Worm (Caenorhabditis elegans) whole organism, late embryonic: Measurements from ENCODE around the gene Y45F3A.5.
A peak's percentile ranks its signal among the peaks of the same experiment; 100 is the strongest.

Experiments
- C38D4.7 ChIP-seq: fragments of 200-800 bp; sonication (Bioruptor generic); optimal IDR thresholded peaks from 2 replicates; lab custom pipeline; 2018; ENCODE audit warnings: mild to moderate bottlenecking, missing genetic modification characterization, moderate library complexity, missing compliant biosample characterization
- F13H6.1 ChIP-seq: sonication (generic microtip); optimal IDR thresholded peaks from 2 replicates; lab custom pipeline; 2016; ENCODE audit warnings: missing genetic modification characterization, missing compliant biosample characterization
- K09A11.1 ChIP-seq: sonication (generic microtip); optimal IDR thresholded peaks from 2 replicates; lab custom pipeline; 2017; ENCODE audit warnings: antibody characterized with exemption, mild to moderate bottlenecking, missing genetic modification characterization, missing compliant biosample characterization; ENCODE audit not compliant: insufficient read depth
- ama-1 ChIP-seq: fragments of 150-350 bp; optimal IDR thresholded peaks from 2 replicates; lab custom pipeline; 2014
- ceh-14 ChIP-seq: sonication (generic microtip); optimal IDR thresholded peaks from 2 replicates; lab custom pipeline; 2016; ENCODE audit warnings: missing genotype, missing genetic modification characterization, missing compliant biosample characterization
- ceh-18 ChIP-seq: sonication (generic microtip); optimal IDR thresholded peaks from 2 replicates; lab custom pipeline; 2016; ENCODE audit warnings: missing genetic modification characterization, missing compliant biosample characterization
- ceh-19 ChIP-seq: fragments of 200-800 bp; sonication (Bioruptor generic); optimal IDR thresholded peaks from 2 replicates; lab custom pipeline; 2018; ENCODE audit warnings: mild to moderate bottlenecking, missing genetic modification characterization, missing compliant biosample characterization
- ceh-2 ChIP-seq: sonication (generic microtip); optimal IDR thresholded peaks from 2 replicates; lab custom pipeline; 2016; ENCODE audit warnings: missing genotype, missing genetic modification characterization, missing compliant biosample characterization
- ceh-22 ChIP-seq: sonication (generic microtip); optimal IDR thresholded peaks from 2 replicates; lab custom pipeline; 2017; ENCODE audit warnings: missing biosample characterization, missing genetic modification characterization
- ceh-24 ChIP-seq: sonication (generic microtip); optimal IDR thresholded peaks from 2 replicates; lab custom pipeline; 2016; ENCODE audit warnings: mild to moderate bottlenecking, missing genetic modification characterization, missing compliant biosample characterization
- ceh-31 ChIP-seq: sonication (generic microtip); optimal IDR thresholded peaks from 2 replicates; lab custom pipeline; 2016; ENCODE audit warnings: missing genetic modification characterization, missing compliant biosample characterization
- ceh-45 ChIP-seq: fragments of 200-800 bp; sonication (Bioruptor generic); IDR thresholded peaks from 2 replicates; pipeline ENCODE4 v1.3.6; 2022; ENCODE audit warnings: missing genetic modification reagents, missing genetic modification characterization, missing compliant biosample characterization
- ceh-6 ChIP-seq: fragments of 200-800 bp; sonication (Bioruptor generic); optimal IDR thresholded peaks from 2 replicates; lab custom pipeline; 2018; ENCODE audit warnings: mild to moderate bottlenecking, missing genetic modification characterization, missing compliant biosample characterization
- ceh-9 ChIP-seq: sonication (generic microtip); optimal IDR thresholded peaks from 2 replicates; lab custom pipeline; 2016; ENCODE audit warnings: mild to moderate bottlenecking, missing genetic modification characterization, inconsistent platforms, missing compliant biosample characterization
- dve-1 ChIP-seq: sonication (generic microtip); optimal IDR thresholded peaks from 2 replicates; lab custom pipeline; 2017; ENCODE audit warnings: antibody characterized with exemption, mild to moderate bottlenecking, missing genetic modification characterization, missing compliant biosample characterization
- elt-4 ChIP-seq: sonication (generic microtip); optimal IDR thresholded peaks from 2 replicates; lab custom pipeline; 2016; ENCODE audit warnings: missing genetic modification characterization, missing compliant biosample characterization
- ets-4 ChIP-seq: sonication (generic microtip); optimal IDR thresholded peaks from 2 replicates; lab custom pipeline; 2016; ENCODE audit warnings: missing genetic modification characterization, missing compliant biosample characterization
- hlh-30 ChIP-seq: sonication (generic microtip); optimal IDR thresholded peaks from 2 replicates; lab custom pipeline; 2017; ENCODE audit warnings: antibody characterized with exemption, missing genetic modification characterization, missing compliant biosample characterization; ENCODE audit not compliant: insufficient read depth
- mec-3 ChIP-seq: sonication (generic microtip); optimal IDR thresholded peaks from 2 replicates; lab custom pipeline; 2016; ENCODE audit warnings: borderline replicate concordance, missing genetic modification characterization, missing compliant biosample characterization
- nfya-1 ChIP-seq: sonication (generic microtip); optimal IDR thresholded peaks from 2 replicates; lab custom pipeline; 2017; ENCODE audit warnings: missing genetic modification characterization, mild to moderate bottlenecking, missing compliant biosample characterization, antibody characterized with exemption, moderate library complexity
- nhr-11 ChIP-seq: fragments of 150-350 bp; optimal IDR thresholded peaks from 2 replicates; lab custom pipeline; 2014; ENCODE audit warnings: missing biosample characterization, missing genetic modification characterization
- nhr-232 ChIP-seq: sonication (generic microtip); optimal IDR thresholded peaks from 2 replicates; lab custom pipeline; 2016; ENCODE audit warnings: missing genetic modification characterization, missing compliant biosample characterization
- npax-4 ChIP-seq: sonication (generic microtip); optimal IDR thresholded peaks from 2 replicates; lab custom pipeline; 2016; ENCODE audit warnings: missing genetic modification characterization, missing compliant biosample characterization
- pag-3 ChIP-seq: sonication (generic microtip); optimal IDR thresholded peaks from 2 replicates; lab custom pipeline; 2016; ENCODE audit warnings: missing compliant biosample characterization, missing genetic modification characterization, borderline replicate concordance
- pat-9 ChIP-seq: fragments of 200-800 bp; sonication (Bioruptor generic); optimal IDR thresholded peaks from 2 replicates; lab custom pipeline; 2018; ENCODE audit warnings: mild to moderate bottlenecking, missing genetic modification characterization, moderate library complexity, missing compliant biosample characterization
- pqm-1 ChIP-seq: sonication (generic microtip); optimal IDR thresholded peaks from 2 replicates; lab custom pipeline; 2016; ENCODE audit warnings: missing genetic modification characterization, missing compliant biosample characterization
- rnt-1 ChIP-seq: sonication (generic microtip); optimal IDR thresholded peaks from 2 replicates; lab custom pipeline; 2016; ENCODE audit warnings: missing genetic modification characterization, missing compliant biosample characterization
- sox-2 ChIP-seq: fragments of 200-800 bp; sonication (Bioruptor generic); IDR thresholded peaks from 2 replicates; pipeline ENCODE4 v1.3.6; 2022; ENCODE audit warnings: missing genetic modification reagents, missing genetic modification characterization, missing compliant biosample characterization
- tbx-2 ChIP-seq: sonication (generic microtip); optimal IDR thresholded peaks from 2 replicates; lab custom pipeline; 2016; ENCODE audit warnings: missing genetic modification characterization, missing compliant biosample characterization
- tbx-7 ChIP-seq: sonication (generic microtip); optimal IDR thresholded peaks from 2 replicates; lab custom pipeline; 2016; ENCODE audit warnings: missing genotype, missing genetic modification characterization, missing compliant biosample characterization
- unc-3 ChIP-seq, 2 experiments: fragments of 200-800 bp in 1 of 2; sonication (Bioruptor generic) in 1 of 2; sonication (generic microtip) in 1 of 2; conservative IDR thresholded peaks in 1 of 2; optimal IDR thresholded peaks in 1 of 2; 2 replicates each; pipeline versions ENCODE4 v1.3.6 to Lab custom; 2016 to 2022; ENCODE audit warnings: missing compliant biosample characterization in 2 of 2, missing genetic modification characterization in 2 of 2, missing genetic modification reagents in 1 of 2
- unc-42 ChIP-seq: sonication (generic microtip); optimal IDR thresholded peaks from 2 replicates; lab custom pipeline; 2016; ENCODE audit warnings: missing genotype, missing genetic modification characterization, missing compliant biosample characterization
- unc-86 ChIP-seq: sonication (generic microtip); optimal IDR thresholded peaks from 2 replicates; lab custom pipeline; 2016; ENCODE audit warnings: missing genetic modification characterization, missing compliant biosample characterization

The Y45F3A.5 gene

ce11 chrIII:10599699-10600098 lies 13.6 kb upstream of the Y45F3A.5 start:
- TF ChIP-seq ceh-45 (GFP tag; lab: Robert Waterston, UW) (no peak), nfya-1 (tag; lab: Kevin White, UChicago) (peak; percentile 11), hlh-30 (tag; lab: Kevin White, UChicago) (peak; percentile 98), ceh-31 (peak; percentile 45), ceh-22 (tag; lab: Kevin White, UChicago) (no peak), rnt-1 (no peak), ceh-18 (tag; lab: Kevin White, UChicago) (peak; percentile 5), ceh-14 (peak; percentile 4), unc-42 (peak; percentile 34), pqm-1 (tag; lab: Kevin White, UChicago) (no peak)

- TF ChIP-seq tbx-2 (tag; lab: Kevin White, UChicago) (no peak), nhr-11 (tag; lab: Kevin White, UChicago) (no peak), ceh-9 (tag; lab: Kevin White, UChicago) (no peak), unc-3 (GFP tag; conservative IDR thresholded peaks at IDR 0.05; lab: Robert Waterston, UW) (no peak), unc-3 (tag; optimal IDR thresholded peaks at IDR 0.05; lab: Kevin White, UChicago) (no peak), ceh-6 (GFP tag; lab: Kevin White, UChicago) (no peak), ceh-22 (tag; lab: Kevin White, UChicago) (no peak), ceh-19 (GFP tag; lab: Kevin White, UChicago) (no peak), pag-3 (tag; lab: Kevin White, UChicago) (no peak), sox-2 (GFP tag; lab: Robert Waterston, UW) (no peak), ceh-2 (tag; lab: Kevin White, UChicago) (no peak), ama-1 (lab: Kevin White, UChicago) (no peak), pqm-1 (tag; lab: Kevin White, UChicago) (no peak), ceh-18 (tag; lab: Kevin White, UChicago) (no peak), nhr-232 (tag; lab: Kevin White, UChicago) (no peak), ceh-24 (no peak)
These were observed 10.2 kb upstream of the Y45F3A.5 start, which contains the start of gene Y39A1A.3 for ce11 chrIII:10596387-10596786. Gene Y39A1A.3 (minus strand): TSS chrIII:10596487.

ce11 chrIII:10595066-10595465 lies 8.9 kb upstream of the Y45F3A.5 start, which contains the start of gene Y45F3A.9:
Gene Y45F3A.9 (minus strand): TSS chrIII:10595166.
- TF ChIP-seq C38D4.7 (GFP tag; lab: Kevin White, UChicago) (no peak), npax-4 (no peak), rnt-1 (no peak), K09A11.1 (tag; lab: Kevin White, UChicago) (no peak), nhr-11 (tag; lab: Kevin White, UChicago) (no peak)
- TF ChIP-seq, all 69 proteins: peak for 0

DNA sequence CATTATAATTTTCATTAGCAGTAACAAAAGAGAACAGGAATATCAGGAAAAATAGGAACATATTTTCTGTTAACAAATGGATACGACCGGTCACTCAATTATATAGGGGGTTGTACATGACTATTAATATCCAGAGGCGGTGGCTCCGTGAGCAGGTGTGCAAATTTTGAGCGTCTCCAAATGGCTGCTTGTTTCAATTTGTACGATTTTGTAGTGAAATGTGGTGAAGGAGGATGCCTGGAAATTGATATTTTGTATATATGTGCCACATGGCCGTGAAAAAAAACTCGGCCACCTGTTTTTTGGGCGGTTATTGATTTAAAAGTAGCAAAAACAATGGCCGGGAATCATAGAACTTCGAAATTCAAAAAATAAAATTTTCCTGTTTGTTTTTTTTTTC lies 6.6 kb upstream of the Y45F3A.5 start, which contains the start of gene Y45F3A.8:
Gene Y45F3A.8 (minus strand): TSS at position 101 of the 400 bp plus-strand sequence.
- TF ChIP-seq nhr-11 (tag; lab: Kevin White, UChicago) (no peak), ceh-18 (tag; lab: Kevin White, UChicago) (no peak), tbx-7 (tag; lab: Kevin White, UChicago) (no peak), C38D4.7 (GFP tag; lab: Kevin White, UChicago) (no peak), elt-4 (tag; lab: Kevin White, UChicago) (no peak), ceh-6 (GFP tag; lab: Kevin White, UChicago) (no peak), ceh-24 (no peak), pat-9 (tag; lab: Kevin White, UChicago) (no peak), unc-42 (no peak), ets-4 (no peak), npax-4 (no peak), unc-86 (tag; lab: Kevin White, UChicago) (no peak), mec-3 (no peak), dve-1 (no peak), nhr-232 (tag; lab: Kevin White, UChicago) (no peak), F13H6.1 (tag; lab: Kevin White, UChicago) (no peak)
